Fruit fly (Drosophila melanogaster): ENCODE data around the gene Or85e.

Or85e gene

DNA sequence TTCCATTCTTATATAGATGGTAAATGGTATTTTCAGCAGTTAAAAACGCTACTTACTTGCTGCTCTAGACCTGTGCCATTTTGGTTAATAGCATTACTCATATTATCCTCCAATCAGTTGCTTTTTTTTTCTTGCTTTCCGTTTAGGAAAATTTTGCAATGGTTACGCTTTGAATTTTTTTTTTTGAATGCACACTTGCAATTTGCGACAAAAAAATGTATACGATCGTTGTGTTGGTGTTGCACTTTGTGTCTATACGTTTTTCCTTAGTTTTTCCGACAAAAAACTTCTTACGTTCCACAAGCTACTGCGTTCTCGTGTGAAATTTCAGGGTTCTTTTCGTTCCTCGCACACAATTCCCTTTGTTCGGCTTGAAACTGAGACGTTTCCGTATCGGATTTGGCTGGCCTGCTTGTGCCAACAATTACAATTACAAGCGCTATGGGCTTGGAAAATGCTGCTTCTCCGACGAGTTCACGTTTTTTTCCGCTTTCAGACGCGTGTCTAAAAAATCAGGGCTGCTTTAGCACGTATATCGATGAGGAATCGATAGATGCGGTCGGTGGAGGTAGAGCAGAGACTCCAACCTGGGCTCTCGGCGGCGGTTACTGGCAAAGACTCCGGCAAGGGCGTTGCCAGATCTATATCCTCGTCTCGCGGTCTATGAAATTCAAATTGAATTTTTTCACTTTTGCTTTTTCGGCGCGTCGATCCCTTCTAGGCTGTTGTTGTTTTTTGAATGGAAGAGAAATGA lies 24.4 kb upstream of the Or85e start (continued):
- peak; percentile 72 for TF ChIP-seq pho (GFP tag; optimal IDR thresholded peaks at IDR 0.05)
- TF ChIP-seq MTF-1 (GFP tag; optimal IDR thresholded peaks at IDR 0.05; ENCODE audit: borderline replicate concordance) = peak; percentile 71
- peak; percentile 89 for TF ChIP-seq CG9437 (GFP tag; optimal IDR thresholded peaks at IDR 0.05)
- no peak for TF ChIP-seq grn (GFP tag; optimal IDR thresholded peaks at IDR 0.05)
- TF ChIP-seq Trl (optimal IDR thresholded peaks at IDR 0.05) = no peak
- peak; percentile 49 for TF ChIP-seq Trl (GFP tag; optimal IDR thresholded peaks at IDR 0.05)
- peak; percentile 67 for TF ChIP-seq CrebB (tag; optimal IDR thresholded peaks at IDR 0.05)
- TF ChIP-seq Hr3 (GFP tag; optimal IDR thresholded peaks at IDR 0.05) = no peak
- TF ChIP-seq sim (GFP tag; IDR thresholded peaks at IDR 0.05) = no peak
- peak; percentile 60 for TF ChIP-seq CoRest (tag; optimal IDR thresholded peaks at IDR 0.05)
- TF ChIP-seq CG2199 (GFP tag; IDR thresholded peaks at IDR 0.05) = peak; percentile 81; the same call in 1 of the 3 replicates
- no peak for TF ChIP-seq CG12104 (GFP tag; optimal IDR thresholded peaks at IDR 0.05)
- no peak for TF ChIP-seq ase (GFP tag; IDR thresholded peaks at IDR 0.05)
- TF ChIP-seq E2f1 (GFP tag; IDR thresholded peaks at IDR 0.05) = peak; percentile 13; the same call in 1 of the 2 replicates
- TF ChIP-seq ato (GFP tag; IDR thresholded peaks at IDR 0.05; ENCODE audit: partially characterized antibody) = peak; percentile 88
- TF ChIP-seq CG3065 (GFP tag; optimal IDR thresholded peaks at IDR 0.05) = peak; percentile 45
- TF ChIP-seq nom (GFP tag; optimal IDR thresholded peaks at IDR 0.05) = peak; percentile 10
- TF ChIP-seq CG17829 (tag; optimal IDR thresholded peaks at IDR 0.05) = peak; percentile 80
- TF ChIP-seq PHDP (tag; optimal IDR thresholded peaks at IDR 0.05) = peak; percentile 20
- TF ChIP-seq wor (GFP tag; IDR thresholded peaks at IDR 0.05) = no peak
- TF ChIP-seq Jarid2 (GFP tag; optimal IDR thresholded peaks at IDR 0.05) = no peak
- peak; percentile 27 for TF ChIP-seq CG1647 (GFP tag; optimal IDR thresholded peaks at IDR 0.05)
- TF ChIP-seq cg (GFP tag; optimal IDR thresholded peaks at IDR 0.05) = no peak
- peak; percentile 82 for TF ChIP-seq Hmr (GFP tag; optimal IDR thresholded peaks at IDR 0.05)
- TF ChIP-seq HLH4C (GFP tag; IDR thresholded peaks at IDR 0.05; ENCODE audit: partially characterized antibody) = peak; percentile 88
- TF ChIP-seq gro (GFP tag; optimal IDR thresholded peaks at IDR 0.05) = peak; percentile 85
- TF ChIP-seq pfk (GFP tag; optimal IDR thresholded peaks at IDR 0.05) = peak; percentile 67
- no peak for TF ChIP-seq Spps (tag; optimal IDR thresholded peaks at IDR 0.05)
- peak; percentile 12 for TF ChIP-seq HLH54F (GFP tag; optimal IDR thresholded peaks at IDR 0.05)
- TF ChIP-seq scrt (GFP tag; optimal IDR thresholded peaks at IDR 0.05) = peak; percentile 6
- no peak for TF ChIP-seq CG10979 (tag; optimal IDR thresholded peaks at IDR 0.05)
- TF ChIP-seq Tbp (GFP tag; optimal IDR thresholded peaks at IDR 0.05) = no peak
- TF ChIP-seq CG10654 (GFP tag; optimal IDR thresholded peaks at IDR 0.05) = peak; percentile 23
- peak; percentile 96 for TF ChIP-seq CG15514 (GFP tag; optimal IDR thresholded peaks at IDR 0.05)
- TF ChIP-seq trem (tag; optimal IDR thresholded peaks at IDR 0.05) = peak; percentile 88
- TF ChIP-seq nerfin-1 (tag; optimal IDR thresholded peaks at IDR 0.05) = peak; percentile 39
- peak in 1 of 2 experiments; percentile 23 for TF ChIP-seq chif (GFP tag; optimal IDR thresholded peaks at IDR 0.05)
- TF ChIP-seq CG30020 (tag; optimal IDR thresholded peaks at IDR 0.05) = peak; percentile 42
- TF ChIP-seq Ravus (GFP tag; IDR thresholded peaks at IDR 0.05) = no peak
- TF ChIP-seq caup (GFP tag; optimal IDR thresholded peaks at IDR 0.05; ENCODE audit: severe bottlenecking) = peak; percentile 75
- peak; percentile 37 for TF ChIP-seq emc (GFP tag; optimal IDR thresholded peaks at IDR 0.05)
- peak; percentile 16 for TF ChIP-seq CG18764 (GFP tag; optimal IDR thresholded peaks at IDR 0.05)
- no peak for TF ChIP-seq CG31365 (tag; optimal IDR thresholded peaks at IDR 0.05)
- TF ChIP-seq sisA (GFP tag; IDR thresholded peaks at IDR 0.05) = no peak
- peak in 1 of 2 experiments; percentile 20 for TF ChIP-seq tll (GFP tag; optimal IDR thresholded peaks at IDR 0.05)
- peak; percentile 25 for TF ChIP-seq sd (tag; optimal IDR thresholded peaks at IDR 0.05)
- TF ChIP-seq zf30C (GFP tag; optimal IDR thresholded peaks at IDR 0.05) = peak; percentile 50
- no peak; the same call in 1 of the 2 replicates for TF ChIP-seq CG31441 (GFP tag; IDR thresholded peaks at IDR 0.05)
- no peak for TF ChIP-seq Asciz (GFP tag; optimal IDR thresholded peaks at IDR 0.05)

All from whole organism, embryonic.